Fruit fly (Drosophila melanogaster) whole organism, embryonic: ENCODE data around the gene shv.

Experiments used
- CG11093 ChIP-seq: fragments of 200-800 bp; sonication (Bioruptor generic); IDR thresholded peaks from 3 replicates; pipeline ENCODE4 v1.3.6; 2022; ENCODE audit warnings: missing biosample characterization, missing genetic modification characterization
- gro ChIP-seq: fragments of 200-800 bp; sonication (Bioruptor generic); optimal IDR thresholded peaks from 2 replicates; lab custom pipeline; 2016; ENCODE audit warnings: missing biosample characterization, missing genetic modification characterization

DNA sequence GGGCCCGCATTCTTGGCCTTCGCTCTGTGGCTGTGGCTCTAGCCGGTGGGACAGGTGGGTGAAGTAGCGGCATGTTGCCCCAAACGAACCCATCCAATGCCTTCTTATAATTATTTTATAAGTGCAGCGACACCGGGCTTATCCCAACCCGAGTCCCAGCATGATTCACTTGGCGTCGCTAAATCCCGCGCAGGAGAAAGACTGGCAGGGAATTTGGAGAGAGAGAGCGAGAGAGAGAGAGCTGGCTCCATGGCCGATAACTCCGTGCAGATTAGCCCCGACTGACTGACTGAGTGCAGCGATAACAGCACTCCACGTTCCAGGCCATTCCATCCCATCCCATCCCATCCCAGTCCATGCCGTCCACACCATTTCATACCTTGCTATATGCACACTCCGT is 48.7 kb downstream of the shv start:
- TF ChIP-seq CG11093 (GFP tag; lab: Robert Waterston, UW): no peak
- TF ChIP-seq gro (GFP tag; lab: Kevin White, UChicago): no peak
